Fruit fly (Drosophila melanogaster): ENCODE measurements around the gene CG14442.

CG14442 gene

dm6 chrX:6710665-6711064 lies 15.9 kb upstream of the CG14442 start:
- no peak for TF ChIP-seq noc (tag; optimal IDR thresholded peaks at IDR 0.05)

- TF ChIP-seq noc (tag; optimal IDR thresholded peaks at IDR 0.05) = no peak
Measured at dm6 chrX:6710258-6710657, 15.5 kb upstream of the CG14442 start.

- no peak for TF ChIP-seq noc (tag; optimal IDR thresholded peaks at IDR 0.05)
Measured at dm6 chrX:6709252-6710037, 14.6 kb upstream of the CG14442 start.

dm6 chrX:6708580-6709199 lies 13.9 kb upstream of the CG14442 start:
- TF ChIP-seq noc (tag; optimal IDR thresholded peaks at IDR 0.05) = no peak

dm6 chrX:6708138-6708537 lies 13.3 kb upstream of the CG14442 start:
- TF ChIP-seq noc (tag; optimal IDR thresholded peaks at IDR 0.05) = no peak

- TF ChIP-seq noc (tag; optimal IDR thresholded peaks at IDR 0.05) = peak; percentile 13
Measured at dm6 chrX:6706570-6707306, 11.9 kb upstream of the CG14442 start.

dm6 chrX:6705890-6706289 lies 11.1 kb upstream of the CG14442 start:
- no peak for TF ChIP-seq noc (tag; optimal IDR thresholded peaks at IDR 0.05)

- TF ChIP-seq noc (tag; optimal IDR thresholded peaks at IDR 0.05) = peak; percentile 39
Measured at dm6 chrX:6705059-6705802, 10.4 kb upstream of the CG14442 start.

dm6 chrX:6703957-6704356 lies 9.2 kb upstream of the CG14442 start:
- TF ChIP-seq noc (tag; optimal IDR thresholded peaks at IDR 0.05) = no peak

dm6 chrX:6703237-6703636 lies 8.4 kb upstream of the CG14442 start:
- TF ChIP-seq noc (tag; optimal IDR thresholded peaks at IDR 0.05) = no peak

dm6 chrX:6702591-6702990 lies 7.8 kb upstream of the CG14442 start:
- TF ChIP-seq noc (tag; optimal IDR thresholded peaks at IDR 0.05) = no peak

dm6 chrX:6702028-6702433 lies 7.2 kb upstream of the CG14442 start:
- no peak for TF ChIP-seq noc (tag; optimal IDR thresholded peaks at IDR 0.05)

- TF ChIP-seq noc (tag; optimal IDR thresholded peaks at IDR 0.05) = no peak
Measured at dm6 chrX:6700990-6701530, 6.3 kb upstream of the CG14442 start.

- TF ChIP-seq noc (tag; optimal IDR thresholded peaks at IDR 0.05) = no peak
Measured at dm6 chrX:6700263-6700989, 5.6 kb upstream of the CG14442 start.

- peak; percentile 86 for TF ChIP-seq noc (tag; optimal IDR thresholded peaks at IDR 0.05)
Measured at dm6 chrX:6699255-6699885, 4.6 kb upstream of the CG14442 start, which contains the start of gene CG14441. Gene CG14441, plus strand, starts transcription at chrX:6699508.
